Worm (Caenorhabditis elegans): ENCODE data around the gene C50E3.6.

The C50E3.6 gene

DNA sequence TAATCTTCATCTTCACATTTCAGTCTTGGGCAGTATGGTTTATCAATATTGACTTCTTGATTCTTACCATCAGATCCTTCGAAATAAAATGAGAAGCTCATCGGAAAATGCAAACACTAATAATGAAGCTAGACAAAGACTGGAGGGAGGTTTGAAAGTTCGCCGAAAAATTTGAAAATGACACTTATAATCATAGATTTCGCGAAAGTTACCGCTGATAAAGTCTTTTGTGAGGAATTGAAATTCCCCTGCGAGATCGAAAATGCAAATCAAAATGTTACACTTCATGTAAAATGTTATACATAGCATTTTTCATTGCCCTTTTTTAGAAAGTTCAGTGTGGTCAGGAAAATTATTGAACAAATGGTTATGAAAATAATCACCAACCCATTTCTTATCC lies 7.9 kb upstream of the C50E3.6 start, which contains the start of gene C50E3.7:
C50E3.7 (minus strand) TSS at position 101 of the 400 bp plus-strand sequence.
- TF ChIP-seq nhr-11 (tag; optimal IDR thresholded peaks at IDR 0.05) = no peak
- no peak for TF ChIP-seq eor-1 (tag; optimal IDR thresholded peaks at IDR 0.05)
- no peak for TF ChIP-seq elt-1 (tag; optimal IDR thresholded peaks at IDR 0.05)
- no peak for TF ChIP-seq skn-1 (tag; optimal IDR thresholded peaks at IDR 0.05)

DNA sequence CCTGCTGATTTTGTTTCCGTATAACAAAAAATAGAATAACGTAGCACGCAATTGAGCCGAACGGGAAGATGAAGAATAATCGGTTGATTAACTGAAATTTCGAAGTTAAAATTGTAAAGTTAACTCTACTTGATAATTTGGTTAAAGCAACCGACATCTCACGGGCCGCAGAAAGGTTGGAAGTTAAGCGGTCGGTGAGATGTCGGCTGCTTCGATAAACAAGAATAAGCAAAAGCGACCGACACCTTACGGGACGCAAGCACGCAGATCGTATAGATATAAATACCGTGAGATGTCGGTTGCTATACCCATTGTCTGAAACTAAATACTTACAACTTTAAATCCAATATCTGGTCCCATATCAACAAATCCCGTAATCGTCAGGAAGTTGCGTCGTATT lies 4.8 kb upstream of the C50E3.6 start:
- no peak for TF ChIP-seq lin-39 (tag; optimal IDR thresholded peaks at IDR 0.05)
- peak; percentile 6 for TF ChIP-seq snpc-4 (tag; optimal IDR thresholded peaks at IDR 0.05)

DNA sequence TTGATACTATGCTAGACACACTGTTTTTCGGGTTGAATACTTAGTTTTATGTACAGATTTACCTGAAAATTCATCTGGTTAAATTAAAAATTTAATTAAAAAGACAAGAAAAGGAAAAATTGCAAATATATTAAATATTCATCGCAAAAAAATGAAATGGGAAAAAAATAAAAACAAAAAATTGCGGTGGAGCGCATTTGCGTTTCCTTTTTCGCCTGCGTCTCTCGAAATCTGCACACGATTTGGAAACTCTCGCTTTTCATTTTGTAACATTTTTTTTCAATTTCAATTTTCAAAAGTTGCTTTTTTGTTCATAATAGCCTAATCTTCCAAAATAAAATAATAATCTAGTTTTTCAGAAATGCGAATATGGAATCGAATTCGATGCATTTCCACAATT lies 2.7 kb downstream of the C50E3.6 start, which contains the start of the genes F19F10.11 and C50E3.5:
F19F10.11 (minus strand) TSS at position 68 of the 400 bp plus-strand sequence.
C50E3.5 (plus strand) TSS at position 360 of the 400 bp plus-strand sequence.
- TF ChIP-seq ceh-9 (tag; optimal IDR thresholded peaks at IDR 0.05) (no peak), ZK546.5 (tag; optimal IDR thresholded peaks at IDR 0.05) (no peak), tbx-2 (tag; optimal IDR thresholded peaks at IDR 0.05) (no peak), daf-12 (tag; optimal IDR thresholded peaks at IDR 0.05) (no peak), nhr-11 (tag; optimal IDR thresholded peaks at IDR 0.05) (no peak), mml-1 (tag; optimal IDR thresholded peaks at IDR 0.05) (no peak), ztf-11 (tag; optimal IDR thresholded peaks at IDR 0.05) (no peak), hmg-11 (tag; optimal IDR thresholded peaks at IDR 0.05) (peak; percentile 74), unc-62 (GFP tag; optimal IDR thresholded peaks at IDR 0.05) (no peak), nhr-23 (tag; optimal IDR thresholded peaks at IDR 0.05) (peak; percentile 43), elt-3 (tag; optimal IDR thresholded peaks at IDR 0.05) (no peak), nhr-67 (tag; optimal IDR thresholded peaks at IDR 0.05) (no peak), zag-1 (tag; optimal IDR thresholded peaks at IDR 0.05) (no peak), unc-39 (tag; optimal IDR thresholded peaks at IDR 0.05) (no peak), nhr-76 (tag; optimal IDR thresholded peaks at IDR 0.05) (no peak), elt-2 (tag; optimal IDR thresholded peaks at IDR 0.05) (peak; percentile 7), nhr-237 (tag; optimal IDR thresholded peaks at IDR 0.05) (no peak), ztf-4 (tag; optimal IDR thresholded peaks at IDR 0.05) (no peak), aly-2 (tag; optimal IDR thresholded peaks at IDR 0.05) (no peak), sea-2 (GFP tag; optimal IDR thresholded peaks at IDR 0.05) (no peak), nhr-28 (tag; optimal IDR thresholded peaks at IDR 0.05) (no peak), ama-1 (optimal IDR thresholded peaks at IDR 0.05) (no peak), nhr-25 (tag; optimal IDR thresholded peaks at IDR 0.05) (no peak), ceh-82 (tag; optimal IDR thresholded peaks at IDR 0.05) (no peak), fos-1 (tag; optimal IDR thresholded peaks at IDR 0.05) (no peak), pha-4 (tag; optimal IDR thresholded peaks at IDR 0.05) (peak; percentile 79), lin-15B (tag; optimal IDR thresholded peaks at IDR 0.05) (peak; percentile 70), pqm-1 (tag; optimal IDR thresholded peaks at IDR 0.05) (no peak), snpc-4 (tag; optimal IDR thresholded peaks at IDR 0.05) (peak; percentile 44), lsy-12 (tag; optimal IDR thresholded peaks at IDR 0.05) (no peak), fkh-2 (tag; optimal IDR thresholded peaks at IDR 0.05) (no peak), R02D3.7 (tag; optimal IDR thresholded peaks at IDR 0.05) (no peak), ceh-28 (tag; optimal IDR thresholded peaks at IDR 0.05) (no peak), lin-39 (tag; optimal IDR thresholded peaks at IDR 0.05) (no peak), mdl-1 (tag; optimal IDR thresholded peaks at IDR 0.05) (no peak), egl-27 (tag; optimal IDR thresholded peaks at IDR 0.05) (no peak), jun-1 (tag; optimal IDR thresholded peaks at IDR 0.05) (no peak), nhr-77 (tag; optimal IDR thresholded peaks at IDR 0.05) (no peak), nfya-1 (tag; optimal IDR thresholded peaks at IDR 0.05; ENCODE audit: insufficient read depth) (peak; percentile 70), skn-1 (tag; optimal IDR thresholded peaks at IDR 0.05) (no peak), nhr-43 (tag; optimal IDR thresholded peaks at IDR 0.05; ENCODE audit: poor library complexity, severe bottlenecking) (peak; percentile 42), elt-1 (tag; optimal IDR thresholded peaks at IDR 0.05) (no peak), ceh-16 (tag; optimal IDR thresholded peaks at IDR 0.05) (no peak), eor-1 (tag; optimal IDR thresholded peaks at IDR 0.05) (no peak), fkh-10 (GFP tag; optimal IDR thresholded peaks at IDR 0.05) (no peak), nhr-12 (tag; optimal IDR thresholded peaks at IDR 0.05) (no peak), egl-5 (tag; optimal IDR thresholded peaks at IDR 0.05) (no peak)

Data from whole organism, L3 larva.